Worm (Caenorhabditis elegans): ENCODE data around the gene Y41E3.7.

Y41E3.7 gene

ce11 chrIV:15013517-15014085 is at the start of gene Y41E3.7:
Gene Y41E3.7, plus strand, starts transcription at chrIV:15014035.
- no peak for TF ChIP-seq ceh-9 (tag; optimal IDR thresholded peaks at IDR 0.05)
- no peak for TF ChIP-seq sdc-2 (tag; optimal IDR thresholded peaks at IDR 0.05)
- no peak for TF ChIP-seq ama-1 (optimal IDR thresholded peaks at IDR 0.05)
- TF ChIP-seq unc-42 (tag; optimal IDR thresholded peaks at IDR 0.05) = no peak
- no peak for TF ChIP-seq rnt-1 (tag; optimal IDR thresholded peaks at IDR 0.05)
- no peak for TF ChIP-seq lim-6 (tag; optimal IDR thresholded peaks at IDR 0.05)
- TF ChIP-seq ahr-1 (tag; optimal IDR thresholded peaks at IDR 0.05) = no peak
- TF ChIP-seq hlh-6 (tag; optimal IDR thresholded peaks at IDR 0.05) = no peak
- no peak for TF ChIP-seq ceh-48 (tag; optimal IDR thresholded peaks at IDR 0.05)
- no peak for TF ChIP-seq ceh-14 (tag; optimal IDR thresholded peaks at IDR 0.05)
- no peak for TF ChIP-seq unc-3 (GFP tag; conservative IDR thresholded peaks at IDR 0.05)
- no peak for TF ChIP-seq unc-3 (tag; optimal IDR thresholded peaks at IDR 0.05)
- TF ChIP-seq ets-4 (tag; optimal IDR thresholded peaks at IDR 0.05) = no peak

ce11 chrIV:14978204-14978603 is 35.6 kb upstream of the Y41E3.7 start:
- TF ChIP-seq unc-42 (tag; optimal IDR thresholded peaks at IDR 0.05) (peak; percentile 49), odd-2 (tag; optimal IDR thresholded peaks at IDR 0.05) (no peak)

- no peak for TF ChIP-seq hlh-13 (GFP tag; optimal IDR thresholded peaks at IDR 0.05)
- TF ChIP-seq ref-2 (tag; optimal IDR thresholded peaks at IDR 0.05) = no peak
- no peak for TF ChIP-seq unc-3 (GFP tag; conservative IDR thresholded peaks at IDR 0.05)
- no peak for TF ChIP-seq unc-3 (tag; optimal IDR thresholded peaks at IDR 0.05)
- TF ChIP-seq C08G9.2 (tag; optimal IDR thresholded peaks at IDR 0.05) = no peak
- no peak for TF ChIP-seq dve-1 (tag; optimal IDR thresholded peaks at IDR 0.05)
- no peak for TF ChIP-seq unc-86 (tag; optimal IDR thresholded peaks at IDR 0.05)
These were observed 32.5 kb upstream of the Y41E3.7 start, which contains the start of gene atln-2 for ce11 chrIV:14981311-14981710. Gene atln-2, plus strand, starts transcription at chrIV:14981611.

ce11 chrIV:14985019-14985418 is 28.8 kb upstream of the Y41E3.7 start:
- no peak for TF ChIP-seq elt-2 (tag; optimal IDR thresholded peaks at IDR 0.05)
- TF ChIP-seq gmeb-2 (tag; optimal IDR thresholded peaks at IDR 0.05) = no peak
- TF ChIP-seq T23F11.4 (GFP tag; optimal IDR thresholded peaks at IDR 0.05) = no peak
- TF ChIP-seq unc-42 (tag; optimal IDR thresholded peaks at IDR 0.05) = no peak
- TF ChIP-seq Y22D7AL.16 (tag; optimal IDR thresholded peaks at IDR 0.05) = no peak
- no peak for TF ChIP-seq pha-2 (tag; optimal IDR thresholded peaks at IDR 0.05)
- TF ChIP-seq rnt-1 (tag; optimal IDR thresholded peaks at IDR 0.05) = no peak
- no peak for TF ChIP-seq che-1 (tag; optimal IDR thresholded peaks at IDR 0.05)
- no peak for TF ChIP-seq hlh-15 (tag; optimal IDR thresholded peaks at IDR 0.05)

- no peak for TF ChIP-seq C38D4.7 (GFP tag; optimal IDR thresholded peaks at IDR 0.05)
- no peak for TF ChIP-seq ceh-9 (tag; optimal IDR thresholded peaks at IDR 0.05)
- no peak for TF ChIP-seq ceh-18 (tag; optimal IDR thresholded peaks at IDR 0.05)
- no peak for TF ChIP-seq K09A11.1 (tag; optimal IDR thresholded peaks at IDR 0.05; ENCODE audit: insufficient read depth)
- TF ChIP-seq unc-86 (tag; optimal IDR thresholded peaks at IDR 0.05) = no peak
- TF ChIP-seq ceh-24 (tag; optimal IDR thresholded peaks at IDR 0.05) = no peak
These were observed 28.0 kb upstream of the Y41E3.7 start for ce11 chrIV:14985859-14986258.

ce11 chrIV:14986684-14987083 is 27.2 kb upstream of the Y41E3.7 start, which contains the start of gene dpy-4:
Gene dpy-4, minus strand, starts transcription at chrIV:14986784.
- TF ChIP-seq sox-4 (tag; optimal IDR thresholded peaks at IDR 0.05) (no peak), pha-4 (tag; optimal IDR thresholded peaks at IDR 0.05) (no peak), nhr-232 (tag; optimal IDR thresholded peaks at IDR 0.05) (no peak), F13H6.1 (tag; optimal IDR thresholded peaks at IDR 0.05) (no peak), hlh-6 (tag; optimal IDR thresholded peaks at IDR 0.05) (no peak), zip-5 (tag; optimal IDR thresholded peaks at IDR 0.05) (no peak), hlh-13 (GFP tag; optimal IDR thresholded peaks at IDR 0.05) (no peak), madf-2 (tag; optimal IDR thresholded peaks at IDR 0.05) (no peak), elt-2 (tag; optimal IDR thresholded peaks at IDR 0.05) (no peak), dve-1 (tag; optimal IDR thresholded peaks at IDR 0.05) (no peak), hlh-8 (tag; optimal IDR thresholded peaks at IDR 0.05) (no peak), nfya-1 (tag; optimal IDR thresholded peaks at IDR 0.05) (no peak), nhr-11 (tag; optimal IDR thresholded peaks at IDR 0.05) (no peak), ceh-48 (tag; optimal IDR thresholded peaks at IDR 0.05) (no peak), fkh-10 (GFP tag; optimal IDR thresholded peaks at IDR 0.05) (no peak), pax-1 (tag; optimal IDR thresholded peaks at IDR 0.05) (no peak), C38D4.7 (GFP tag; optimal IDR thresholded peaks at IDR 0.05) (no peak), sdc-2 (tag; optimal IDR thresholded peaks at IDR 0.05) (no peak), tbx-7 (tag; optimal IDR thresholded peaks at IDR 0.05) (no peak)
